Worm (Caenorhabditis elegans) whole organism, L2 larva: ENCODE results near the gene rnp-1.

Source experiments
- C34F6.9 ChIP-seq: fragments of 150-350 bp; optimal IDR thresholded peaks from 2 replicates; lab custom pipeline; 2014; ENCODE audit warnings: missing biosample characterization, missing genetic modification characterization
- F13H6.1 ChIP-seq: sonication (generic microtip); optimal IDR thresholded peaks from 2 replicates; lab custom pipeline; 2016; ENCODE audit warnings: missing genetic modification characterization, missing compliant biosample characterization
- R02D3.7 ChIP-seq: fragments of 150-350 bp; optimal IDR thresholded peaks from 2 replicates; lab custom pipeline; 2014; ENCODE audit warnings: missing biosample characterization, missing genetic modification characterization
- Y55F3AM.14 ChIP-seq: fragments of 200-800 bp; sonication (Bioruptor generic); optimal IDR thresholded peaks from 2 replicates; lab custom pipeline; 2018; ENCODE audit warnings: mild to moderate bottlenecking, missing genetic modification characterization, missing compliant biosample characterization
- ZK546.5 ChIP-seq: sonication (generic microtip); optimal IDR thresholded peaks from 2 replicates; lab custom pipeline; 2017; ENCODE audit warnings: missing biosample characterization, missing genetic modification characterization
- alr-1 ChIP-seq: fragments of 150-350 bp; optimal IDR thresholded peaks from 2 replicates; lab custom pipeline; 2014; ENCODE audit warnings: missing biosample characterization, missing genetic modification characterization
- aly-2 ChIP-seq: fragments of 150-350 bp; optimal IDR thresholded peaks from 2 replicates; lab custom pipeline; 2014; ENCODE audit warnings: missing biosample characterization, missing genetic modification characterization
- ama-1 ChIP-seq: fragments of 150-350 bp; optimal IDR thresholded peaks from 2 replicates; lab custom pipeline; 2018; ENCODE audit warnings: inconsistent platforms
- blmp-1 ChIP-seq: sonication (generic microtip); optimal IDR thresholded peaks from 2 replicates; lab custom pipeline; 2017; ENCODE audit warnings: missing genetic modification characterization, mild to moderate bottlenecking, missing compliant biosample characterization, antibody characterized with exemption, moderate library complexity; ENCODE audit not compliant: insufficient read depth
- ceh-16 ChIP-seq: fragments of 150-350 bp; optimal IDR thresholded peaks from 2 replicates; lab custom pipeline; 2014; ENCODE audit warnings: missing biosample characterization, missing genetic modification characterization
- ceh-82 ChIP-seq: fragments of 150-350 bp; optimal IDR thresholded peaks from 2 replicates; lab custom pipeline; 2014; ENCODE audit warnings: missing biosample characterization, missing genetic modification characterization
- crh-2 ChIP-seq: sonication (generic microtip); optimal IDR thresholded peaks from 2 replicates; lab custom pipeline; 2017; ENCODE audit warnings: missing biosample characterization, missing genetic modification characterization
- dmd-4 ChIP-seq: sonication (generic microtip); optimal IDR thresholded peaks from 2 replicates; lab custom pipeline; 2017; ENCODE audit warnings: missing biosample characterization, missing genetic modification characterization
- egl-27 ChIP-seq: sonication (generic microtip); optimal IDR thresholded peaks from 3 replicates; lab custom pipeline; 2017; ENCODE audit warnings: missing biosample characterization, missing genetic modification reagents, missing genetic modification characterization
- elt-1 ChIP-seq: fragments of 150-350 bp; optimal IDR thresholded peaks from 2 replicates; lab custom pipeline; 2014; ENCODE audit warnings: missing biosample characterization, missing genetic modification characterization
- elt-3 ChIP-seq: sonication (generic microtip); optimal IDR thresholded peaks from 2 replicates; lab custom pipeline; 2017; ENCODE audit warnings: missing biosample characterization, missing genetic modification characterization
- fos-1 ChIP-seq: fragments of 150-350 bp; optimal IDR thresholded peaks from 2 replicates; lab custom pipeline; 2014; ENCODE audit warnings: missing biosample characterization, missing genetic modification characterization
- gmeb-1 ChIP-seq: fragments of 150-350 bp; optimal IDR thresholded peaks from 2 replicates; lab custom pipeline; 2014; ENCODE audit warnings: missing biosample characterization, missing genetic modification characterization
- lin-11 ChIP-seq: fragments of 150-350 bp; sonication (generic microtip); optimal IDR thresholded peaks from 2 replicates; lab custom pipeline; 2014; ENCODE audit warnings: missing biosample characterization, missing genetic modification characterization, inconsistent platforms, mixed read lengths
- lin-13 ChIP-seq: fragments of 150-350 bp; optimal IDR thresholded peaks from 2 replicates; lab custom pipeline; 2014; ENCODE audit warnings: missing biosample characterization, missing genetic modification reagents, missing genetic modification characterization
- lsy-2 ChIP-seq, 2 experiments: fragments of 150-350 bp in 1 of 2; sonication (generic microtip) in 1 of 2; optimal IDR thresholded peaks; 2 replicates each; lab custom pipeline; 2014 to 2017; ENCODE audit warnings: missing biosample characterization in 2 of 2, missing genetic modification characterization in 2 of 2
- mab-5 ChIP-seq: fragments of 150-350 bp; optimal IDR thresholded peaks from 2 replicates; lab custom pipeline; 2014; ENCODE audit warnings: missing biosample characterization, missing genetic modification characterization
- mbf-1 ChIP-seq: sonication (generic microtip); optimal IDR thresholded peaks from 2 replicates; lab custom pipeline; 2017; ENCODE audit warnings: missing biosample characterization, missing genetic modification characterization
- nhr-12 ChIP-seq: fragments of 150-350 bp; optimal IDR thresholded peaks from 2 replicates; lab custom pipeline; 2014; ENCODE audit warnings: missing biosample characterization, missing genetic modification characterization
- nhr-129 ChIP-seq: fragments of 150-350 bp; optimal IDR thresholded peaks from 2 replicates; lab custom pipeline; 2014; ENCODE audit warnings: missing biosample characterization, missing genetic modification characterization
- nhr-21 ChIP-seq: fragments of 150-350 bp; optimal IDR thresholded peaks from 2 replicates; lab custom pipeline; 2014; ENCODE audit warnings: missing biosample characterization, missing genetic modification characterization
- nhr-23 ChIP-seq: fragments of 150-350 bp; optimal IDR thresholded peaks from 2 replicates; lab custom pipeline; 2014; ENCODE audit warnings: missing biosample characterization, missing genetic modification reagents, missing genetic modification characterization
- nhr-237 ChIP-seq: fragments of 150-350 bp; optimal IDR thresholded peaks from 2 replicates; lab custom pipeline; 2014; ENCODE audit warnings: missing biosample characterization, missing genetic modification characterization
- nhr-25 ChIP-seq: fragments of 150-350 bp; sonication (generic microtip); optimal IDR thresholded peaks from 3 replicates; lab custom pipeline; 2014; ENCODE audit warnings: missing biosample characterization, missing genetic modification characterization
- nhr-6 ChIP-seq: fragments of 150-350 bp; optimal IDR thresholded peaks from 2 replicates; lab custom pipeline; 2014; ENCODE audit warnings: missing biosample characterization, missing genetic modification characterization
- nhr-77 ChIP-seq: fragments of 150-350 bp; optimal IDR thresholded peaks from 2 replicates; lab custom pipeline; 2014; ENCODE audit warnings: missing biosample characterization, missing genetic modification characterization
- skn-1 ChIP-seq: sonication (generic microtip); optimal IDR thresholded peaks from 2 replicates; lab custom pipeline; 2017; ENCODE audit warnings: missing biosample characterization, missing genetic modification characterization
- sma-3 ChIP-seq: sonication (generic microtip); optimal IDR thresholded peaks from 2 replicates; lab custom pipeline; 2016; ENCODE audit warnings: missing genetic modification reagents, missing genetic modification characterization, missing compliant biosample characterization
- sma-9 ChIP-seq, 2 experiments: fragments of 150-350 bp in 1 of 2; sonication (generic microtip) in 1 of 2; optimal IDR thresholded peaks; 2 replicates each; lab custom pipeline; 2014 to 2016; ENCODE audit warnings: missing genetic modification characterization in 2 of 2, mild to moderate bottlenecking in 1 of 2, missing biosample characterization in 1 of 2, missing compliant biosample characterization in 1 of 2, missing genetic modification reagents in 1 of 2, moderate library complexity in 1 of 2
- unc-39 ChIP-seq: fragments of 150-350 bp; optimal IDR thresholded peaks from 2 replicates; lab custom pipeline; 2014; ENCODE audit warnings: missing biosample characterization, missing genetic modification characterization
- unc-55 ChIP-seq: fragments of 150-350 bp; sonication (generic microtip); optimal IDR thresholded peaks from 3 replicates; lab custom pipeline; 2014; ENCODE audit warnings: missing biosample characterization, missing genetic modification reagents, missing genetic modification characterization
- zag-1 ChIP-seq: fragments of 150-350 bp; optimal IDR thresholded peaks from 2 replicates; lab custom pipeline; 2014; ENCODE audit warnings: missing biosample characterization, missing genetic modification characterization
- ztf-11 ChIP-seq: sonication (generic microtip); optimal IDR thresholded peaks from 2 replicates; lab custom pipeline; 2017; ENCODE audit warnings: missing biosample characterization, missing genetic modification characterization
- ztf-4 ChIP-seq: fragments of 150-350 bp; optimal IDR thresholded peaks from 2 replicates; lab custom pipeline; 2014; ENCODE audit warnings: missing biosample characterization, missing genetic modification characterization

rnp-1 gene

DNA sequence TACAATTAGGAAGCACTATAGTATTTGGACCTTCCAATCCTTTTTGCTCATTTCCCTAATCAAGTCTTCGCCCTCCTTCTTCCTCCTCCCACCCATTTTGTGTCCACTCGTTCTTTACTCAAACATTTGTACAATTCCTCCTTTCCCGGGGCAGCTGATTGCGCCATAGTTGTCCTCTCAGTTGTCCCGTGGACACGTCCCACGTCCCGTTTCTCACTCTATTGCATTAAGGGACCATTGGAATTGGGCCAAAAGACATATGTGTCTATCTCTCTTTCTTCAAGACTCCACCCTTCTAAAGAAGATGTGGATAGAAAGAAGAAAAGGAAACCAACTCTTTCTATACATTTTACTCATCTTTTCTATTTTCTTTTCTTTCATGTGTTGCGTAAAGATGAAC is 19.0 kb downstream of the rnp-1 start:
- TF ChIP-seq zag-1 (tag; lab: Kevin White, UChicago): peak; percentile 32
- TF ChIP-seq lsy-2 (tag; optimal IDR thresholded peaks at IDR 0.05; lab: Kevin White, UChicago): no peak
- no peak for TF ChIP-seq Y55F3AM.14 (GFP tag; lab: Kevin White, UChicago)
- TF ChIP-seq nhr-129: peak; percentile 23
- TF ChIP-seq lin-11 (tag; lab: Kevin White, UChicago): no peak
- no peak for TF ChIP-seq ztf-11
- no peak for TF ChIP-seq gmeb-1 (tag; lab: Kevin White, UChicago)
- TF ChIP-seq unc-55 (GFP tag; lab: Kevin White, UChicago): peak; percentile 20
- peak; percentile 30 for TF ChIP-seq F13H6.1 (tag; lab: Kevin White, UChicago)
- TF ChIP-seq nhr-77 (tag; lab: Kevin White, UChicago): no peak

DNA sequence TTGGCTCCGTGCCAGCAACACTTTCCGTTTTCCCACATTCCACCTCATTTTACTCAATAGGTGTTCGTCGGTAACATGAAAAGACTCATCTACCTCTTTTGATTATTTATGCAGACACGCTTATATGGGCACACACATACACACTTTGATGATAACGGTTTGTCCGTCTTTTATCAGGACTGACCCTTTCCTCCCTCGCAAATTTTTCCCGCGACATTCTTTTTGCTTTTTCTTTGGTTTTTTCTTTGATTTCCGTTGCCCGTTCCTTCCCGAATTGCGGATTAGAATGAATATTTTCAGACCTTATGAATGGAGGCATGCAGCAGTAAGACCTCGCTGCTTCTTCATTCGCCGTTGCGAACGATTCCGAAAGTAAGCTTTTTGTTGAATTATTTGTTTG is 21.0 kb downstream of the rnp-1 start, which contains the start of gene vab-8:
Gene vab-8, plus strand, starts transcription at position 301 of the 400 bp plus-strand sequence.
- TF ChIP-seq fos-1 (tag; lab: Kevin White, UChicago) (peak; percentile 47), sma-9 (GFP tag; optimal IDR thresholded peaks at IDR 0.05; lab: Kevin White, UChicago) (no peak), sma-9 (tag; optimal IDR thresholded peaks at IDR 0.05; lab: Kevin White, UChicago) (no peak)

DNA sequence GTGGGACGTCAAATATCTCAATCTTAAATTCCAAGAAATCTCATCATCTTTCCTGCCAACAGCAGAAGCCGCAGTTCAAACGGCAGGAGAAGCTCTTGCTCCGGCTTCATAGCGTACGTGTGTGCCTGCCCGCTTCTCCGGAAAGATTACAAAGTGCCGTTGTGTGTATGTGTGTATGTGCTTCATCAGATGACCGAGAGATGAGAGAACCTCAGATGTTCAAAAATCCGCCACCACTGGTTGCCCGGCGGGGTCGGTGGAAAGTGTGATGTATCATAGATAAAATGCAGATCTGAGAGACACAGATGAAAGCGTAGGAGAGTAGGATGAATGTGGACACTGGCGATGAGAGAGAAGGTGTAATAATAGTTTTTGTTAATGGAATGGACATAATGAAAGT is 41.4 kb downstream of the rnp-1 start:
- TF ChIP-seq F13H6.1 (tag; lab: Kevin White, UChicago) (peak; percentile 76), sma-3 (GFP tag; lab: Kevin White, UChicago) (no peak), lin-13 (GFP tag; lab: Kevin White, UChicago) (no peak), blmp-1 (no peak), zag-1 (tag; lab: Kevin White, UChicago) (no peak), ztf-11 (no peak), nhr-12 (tag; lab: Kevin White, UChicago) (no peak), nhr-129 (peak; percentile 54), skn-1 (tag; lab: Kevin White, UChicago) (no peak), elt-1 (tag; lab: Kevin White, UChicago) (no peak), nhr-237 (tag; lab: Kevin White, UChicago) (no peak), crh-2 (tag; lab: Kevin White, UChicago) (no peak), unc-39 (tag; lab: Kevin White, UChicago) (no peak), ama-1 (lab: Kevin White, UChicago) (no peak), ceh-82 (no peak), ztf-4 (tag; lab: Kevin White, UChicago) (no peak), C34F6.9 (tag; lab: Kevin White, UChicago) (no peak), ZK546.5 (no peak), sma-9 (GFP tag; optimal IDR thresholded peaks at IDR 0.05; lab: Kevin White, UChicago) (peak; percentile 39), sma-9 (tag; optimal IDR thresholded peaks at IDR 0.05; lab: Kevin White, UChicago) (no peak), nhr-23 (tag; lab: Kevin White, UChicago) (no peak), mbf-1 (tag; lab: Kevin White, UChicago) (no peak)

DNA sequence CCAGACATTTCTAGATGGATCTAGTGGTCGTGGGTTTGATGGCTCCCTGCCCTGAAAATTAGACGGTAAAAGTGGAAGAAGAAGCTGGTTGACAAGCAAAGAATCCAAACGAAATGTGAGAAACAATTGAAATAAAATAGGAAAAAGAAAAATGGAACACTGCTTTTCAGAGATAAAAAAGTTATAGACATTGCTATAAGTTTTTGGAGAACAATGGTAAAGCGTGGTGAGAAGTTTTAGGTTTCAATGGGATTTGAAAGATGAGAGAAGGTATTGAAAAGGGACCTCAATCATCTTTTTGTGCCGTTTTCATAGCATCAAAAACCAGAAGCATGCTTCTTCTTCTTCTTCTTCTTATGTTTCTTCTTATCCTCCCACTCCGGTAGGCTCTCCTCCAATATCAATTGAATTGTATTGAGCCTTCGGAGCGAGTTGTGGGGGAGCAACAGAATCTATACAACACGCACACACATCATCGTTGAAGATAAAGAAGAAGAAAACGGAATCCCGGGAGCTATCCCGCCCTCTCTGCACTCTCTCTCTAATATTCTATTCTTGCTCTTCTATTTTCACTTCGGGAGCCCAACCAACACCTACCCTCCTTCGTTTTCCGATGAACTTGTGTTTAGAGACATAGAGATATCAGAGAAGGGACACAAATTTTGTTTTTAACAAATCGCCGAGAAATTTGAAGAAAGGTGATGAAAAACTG is 42.4 kb downstream of the rnp-1 start, which contains the start of gene myo-3:
Gene myo-3, minus strand, starts transcription at position 51 of the 712 bp plus-strand sequence.
- TF ChIP-seq nhr-129 (peak; percentile 28), dmd-4 (tag; lab: Kevin White, UChicago) (no peak), nhr-21 (no peak), nhr-12 (tag; lab: Kevin White, UChicago) (no peak), F13H6.1 (tag; lab: Kevin White, UChicago) (peak; percentile 73), sma-9 (GFP tag; optimal IDR thresholded peaks at IDR 0.05; lab: Kevin White, UChicago) (peak; percentile 1), sma-9 (tag; optimal IDR thresholded peaks at IDR 0.05; lab: Kevin White, UChicago) (no peak)
- TF ChIP-seq, all 48 proteins: peak for 3

DNA sequence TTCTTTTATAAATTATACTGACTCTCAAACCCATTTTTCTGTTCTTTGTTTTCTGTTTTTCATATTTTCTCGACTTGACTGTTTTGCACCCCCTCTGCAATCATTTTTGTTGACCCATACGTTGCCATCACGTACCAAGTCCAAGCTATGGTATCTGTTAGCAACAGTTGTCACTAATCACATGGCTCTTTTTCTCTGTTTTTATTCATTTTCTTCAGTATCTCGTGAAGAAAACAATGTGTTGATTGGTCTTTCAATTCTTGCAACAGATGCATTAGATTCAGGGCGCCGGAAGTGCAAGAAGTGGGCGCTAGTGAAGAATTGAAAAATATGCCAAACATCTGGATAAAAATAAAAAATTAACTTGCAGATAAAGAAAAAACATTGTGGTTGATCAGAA is 43.4 kb downstream of the rnp-1 start:
- TF ChIP-seq Y55F3AM.14 (GFP tag; lab: Kevin White, UChicago) (no peak), ztf-11 (no peak), alr-1 (tag; lab: Kevin White, UChicago) (no peak), nhr-21 (no peak), nhr-25 (tag; lab: Kevin White, UChicago) (no peak), elt-1 (tag; lab: Kevin White, UChicago) (no peak), egl-27 (tag; lab: Kevin White, UChicago) (no peak), fos-1 (tag; lab: Kevin White, UChicago) (no peak), gmeb-1 (tag; lab: Kevin White, UChicago) (no peak), skn-1 (tag; lab: Kevin White, UChicago) (no peak), ztf-4 (tag; lab: Kevin White, UChicago) (no peak), F13H6.1 (tag; lab: Kevin White, UChicago) (peak; percentile 28), lsy-2 (tag; optimal IDR thresholded peaks at IDR 0.05; lab: Kevin White, UChicago) (peak in 1 of 2 experiments; percentile 25), ZK546.5 (no peak), crh-2 (tag; lab: Kevin White, UChicago) (no peak), sma-9 (GFP tag; optimal IDR thresholded peaks at IDR 0.05; lab: Kevin White, UChicago) (peak; percentile 57), sma-9 (tag; optimal IDR thresholded peaks at IDR 0.05; lab: Kevin White, UChicago) (no peak), dmd-4 (tag; lab: Kevin White, UChicago) (no peak), elt-3 (tag; lab: Kevin White, UChicago) (no peak), mbf-1 (tag; lab: Kevin White, UChicago) (no peak), C34F6.9 (tag; lab: Kevin White, UChicago) (peak; percentile 32), lin-13 (GFP tag; lab: Kevin White, UChicago) (no peak), nhr-77 (tag; lab: Kevin White, UChicago) (no peak), R02D3.7 (tag; lab: Kevin White, UChicago) (no peak), nhr-129 (peak; percentile 35), ceh-16 (tag; lab: Kevin White, UChicago) (no peak), aly-2 (tag; lab: Kevin White, UChicago) (no peak), mab-5 (tag; lab: Kevin White, UChicago) (no peak), nhr-6 (tag; lab: Kevin White, UChicago) (no peak), sma-3 (GFP tag; lab: Kevin White, UChicago) (no peak)
- TF ChIP-seq, all 48 proteins: peak for 5
